Fruit fly (Drosophila melanogaster): ENCODE results near the gene CG31464.
A peak's percentile ranks its signal among the peaks of the same experiment; 100 is the strongest.

CG31464 gene

DNA sequence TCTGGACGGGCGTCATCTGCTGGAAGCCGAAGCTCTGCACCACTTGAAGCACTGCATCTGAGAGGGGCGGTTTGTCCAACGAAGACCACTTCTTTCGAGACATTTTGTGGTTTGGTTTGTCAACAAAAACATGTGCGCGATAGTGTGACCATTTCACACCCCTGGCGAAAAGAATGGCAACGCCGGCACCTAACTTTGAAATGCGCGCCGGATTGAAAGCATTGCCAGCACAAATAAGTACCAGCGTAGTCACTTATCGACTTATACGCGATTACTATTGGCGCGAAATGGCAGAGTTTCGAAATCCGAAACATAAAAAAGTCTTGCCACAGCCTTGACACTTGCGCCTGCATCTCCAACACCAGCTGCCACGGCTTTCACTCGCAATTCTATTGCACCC, 21.3 kb upstream of the CG31464 start, which contains the start of gene CG9630 (continued):
- no peak for TF ChIP-seq odd (GFP tag; optimal IDR thresholded peaks at IDR 0.05)
- TF ChIP-seq Dip3 (GFP tag; optimal IDR thresholded peaks at IDR 0.05): no peak
- TF ChIP-seq dati (GFP tag; IDR thresholded peaks at IDR 0.05): no peak
- peak; percentile 31; the same call in 1 of the 2 replicates for TF ChIP-seq tna (GFP tag; IDR thresholded peaks at IDR 0.05; ENCODE audit: partially characterized antibody)
- no peak for TF ChIP-seq crol (GFP tag; IDR thresholded peaks at IDR 0.05)
- TF ChIP-seq zfh1 (GFP tag; IDR thresholded peaks at IDR 0.05): no peak
- TF ChIP-seq al (GFP tag; IDR thresholded peaks at IDR 0.05): no peak
- TF ChIP-seq hth (optimal IDR thresholded peaks at IDR 0.05): no peak
- no peak for TF ChIP-seq CG4404 (GFP tag; IDR thresholded peaks at IDR 0.05)
- TF ChIP-seq toy (GFP tag; IDR thresholded peaks at IDR 0.05): no peak
- TF ChIP-seq ro (GFP tag; IDR thresholded peaks at IDR 0.05): no peak
- TF ChIP-seq C15 (GFP tag; IDR thresholded peaks at IDR 0.05): no peak
- TF ChIP-seq CG18599 (GFP tag; optimal IDR thresholded peaks at IDR 0.05): no peak
- TF ChIP-seq Myb (GFP tag; optimal IDR thresholded peaks at IDR 0.05): no peak
- TF ChIP-seq stc (GFP tag; IDR thresholded peaks at IDR 0.05): no peak
- TF ChIP-seq CG2199 (GFP tag; IDR thresholded peaks at IDR 0.05): no peak
- peak; percentile 1 for TF ChIP-seq ewg (GFP tag; optimal IDR thresholded peaks at IDR 0.05)
- no peak for TF ChIP-seq ERR (GFP tag; optimal IDR thresholded peaks at IDR 0.05)
- TF ChIP-seq ftz-f1 (GFP tag; optimal IDR thresholded peaks at IDR 0.05): no peak
- no peak for TF ChIP-seq CG10565 (GFP tag; optimal IDR thresholded peaks at IDR 0.05)
- TF ChIP-seq so (GFP tag; IDR thresholded peaks at IDR 0.05): no peak
- TF ChIP-seq Xbp1 (GFP tag; optimal IDR thresholded peaks at IDR 0.05): no peak
- TF ChIP-seq Taf1 (GFP tag; IDR thresholded peaks at IDR 0.05): no peak
- no peak for TF ChIP-seq chn (GFP tag; optimal IDR thresholded peaks at IDR 0.05)
- TF ChIP-seq sna (GFP tag; IDR thresholded peaks at IDR 0.05; ENCODE audit: partially characterized antibody): peak; percentile 71; the same call in 1 of the 2 replicates
- TF ChIP-seq pita (GFP tag; optimal IDR thresholded peaks at IDR 0.05): no peak
- no peak for TF ChIP-seq slp2 (GFP tag; optimal IDR thresholded peaks at IDR 0.05)
- TF ChIP-seq prd (optimal IDR thresholded peaks at IDR 0.05): no peak
- TF ChIP-seq prd (GFP tag; IDR thresholded peaks at IDR 0.05): no peak
- no peak for TF ChIP-seq CG8089 (GFP tag; optimal IDR thresholded peaks at IDR 0.05)
- TF ChIP-seq CG10543 (GFP tag; optimal IDR thresholded peaks at IDR 0.05): no peak
- no peak for TF ChIP-seq CG9876 (GFP tag; optimal IDR thresholded peaks at IDR 0.05)
- no peak for TF ChIP-seq CG11085 (GFP tag; IDR thresholded peaks at IDR 0.05)
- TF ChIP-seq tup (GFP tag; optimal IDR thresholded peaks at IDR 0.05): no peak
- no peak for TF ChIP-seq CG2678 (tag; optimal IDR thresholded peaks at IDR 0.05)
- no peak for TF ChIP-seq scrt (GFP tag; optimal IDR thresholded peaks at IDR 0.05)
- peak; percentile 84 for TF ChIP-seq trem (tag; optimal IDR thresholded peaks at IDR 0.05)
- TF ChIP-seq Jarid2 (GFP tag; optimal IDR thresholded peaks at IDR 0.05): no peak
- TF ChIP-seq lola (GFP tag; optimal IDR thresholded peaks at IDR 0.05): no peak
- TF ChIP-seq zen (tag; optimal IDR thresholded peaks at IDR 0.05): peak; percentile 18
- TF ChIP-seq CG11695 (GFP tag; IDR thresholded peaks at IDR 0.05): no peak
- TF ChIP-seq sr (GFP tag; IDR thresholded peaks at IDR 0.05): no peak
- no peak for TF ChIP-seq schlank (tag; optimal IDR thresholded peaks at IDR 0.05)
- no peak for TF ChIP-seq Ssrp (tag; optimal IDR thresholded peaks at IDR 0.05)
- no peak for TF ChIP-seq CG10979 (tag; optimal IDR thresholded peaks at IDR 0.05)
- TF ChIP-seq Med (GFP tag): peak; percentile 87
- no peak for TF ChIP-seq CG6689 (GFP tag; IDR thresholded peaks at IDR 0.05)
- no peak for TF ChIP-seq Aef1 (GFP tag; IDR thresholded peaks at IDR 0.05)
- no peak for TF ChIP-seq CG3407 (GFP tag; optimal IDR thresholded peaks at IDR 0.05)
- no peak for TF ChIP-seq CG43689 (GFP tag; IDR thresholded peaks at IDR 0.05)
- peak; percentile 88 for TF ChIP-seq CG3847 (GFP tag; IDR thresholded peaks at IDR 0.05)
- TF ChIP-seq CG6854 (GFP tag; optimal IDR thresholded peaks at IDR 0.05): no peak
- no peak for TF ChIP-seq her (GFP tag; optimal IDR thresholded peaks at IDR 0.05)
